Worm (Caenorhabditis elegans) whole organism, mixed stage, embryonic: Measurements from ENCODE around the gene F56B3.2.
A peak's percentile ranks its signal among the peaks of the same experiment; 100 is the strongest.

Source experiments
- M03D4.4 ChIP-seq: sonication (generic microtip); optimal IDR thresholded peaks from 2 replicates; lab custom pipeline; 2017; ENCODE audit warnings: mild to moderate bottlenecking, missing genetic modification characterization, missing compliant biosample characterization
- bed-3 ChIP-seq: fragments of 200-800 bp; sonication (Bioruptor generic); optimal IDR thresholded peaks from 3 replicates; lab custom pipeline; 2018; ENCODE audit warnings: mild to moderate bottlenecking, missing genetic modification characterization, moderate library complexity, missing compliant biosample characterization
- blmp-1 ChIP-seq: fragments of 150-350 bp; optimal IDR thresholded peaks from 2 replicates; lab custom pipeline; 2014; ENCODE audit warnings: missing biosample characterization, missing genetic modification characterization
- ceh-43 ChIP-seq: fragments of 200-800 bp; sonication (Bioruptor generic); optimal IDR thresholded peaks from 2 replicates; lab custom pipeline; 2018; ENCODE audit warnings: mild to moderate bottlenecking, missing genetic modification characterization, moderate library complexity, missing compliant biosample characterization
- ceh-83 ChIP-seq: fragments of 200-800 bp; sonication (Bioruptor generic); optimal IDR thresholded peaks from 2 replicates; lab custom pipeline; 2018; ENCODE audit warnings: mild to moderate bottlenecking, missing genetic modification characterization, missing compliant biosample characterization
- ces-1 ChIP-seq: fragments of 150-350 bp; optimal IDR thresholded peaks from 2 replicates; lab custom pipeline; 2014; ENCODE audit warnings: missing biosample characterization, missing genetic modification reagents, missing genetic modification characterization
- cnd-1 ChIP-seq: fragments of 200-800 bp; sonication (Bioruptor generic); optimal IDR thresholded peaks from 2 replicates; lab custom pipeline; 2018; ENCODE audit warnings: mild to moderate bottlenecking, missing genetic modification characterization, missing compliant biosample characterization
- drap-1 ChIP-seq: fragments of 200-800 bp; sonication (Bioruptor generic); optimal IDR thresholded peaks from 3 replicates; lab custom pipeline; 2018; ENCODE audit warnings: mild to moderate bottlenecking, missing genetic modification characterization, missing compliant biosample characterization
- elt-1 ChIP-seq: sonication (generic microtip); optimal IDR thresholded peaks from 2 replicates; lab custom pipeline; 2017; ENCODE audit warnings: missing genetic modification characterization, mild to moderate bottlenecking, missing compliant biosample characterization, antibody characterized with exemption, moderate library complexity, borderline replicate concordance; ENCODE audit not compliant: insufficient read depth
- elt-3 ChIP-seq: fragments of 150-350 bp; optimal IDR thresholded peaks from 2 replicates; lab custom pipeline; 2014; ENCODE audit warnings: missing biosample characterization, missing genetic modification characterization
- flh-1 ChIP-seq: fragments of 200-800 bp; sonication (Bioruptor generic); optimal IDR thresholded peaks from 2 replicates; lab custom pipeline; 2018; ENCODE audit warnings: mild to moderate bottlenecking, missing genetic modification characterization, moderate library complexity, missing compliant biosample characterization
- ham-2 ChIP-seq: fragments of 200-800 bp; sonication (Bioruptor generic); optimal IDR thresholded peaks from 2 replicates; lab custom pipeline; 2018; ENCODE audit warnings: mild to moderate bottlenecking, missing genetic modification characterization, missing compliant biosample characterization
- hlh-1 ChIP-seq: fragments of 150-350 bp; optimal IDR thresholded peaks from 2 replicates; lab custom pipeline; 2014; ENCODE audit warnings: missing biosample characterization, missing genetic modification reagents, missing genetic modification characterization
- lin-32 ChIP-seq: fragments of 200-800 bp; sonication (Bioruptor generic); optimal IDR thresholded peaks from 2 replicates; lab custom pipeline; 2018; ENCODE audit warnings: mild to moderate bottlenecking, missing genetic modification characterization, missing compliant biosample characterization
- mab-5 ChIP-seq: fragments of 150-350 bp; optimal IDR thresholded peaks from 2 replicates; lab custom pipeline; 2014; ENCODE audit warnings: missing biosample characterization, missing genetic modification characterization
- mls-2 ChIP-seq: sonication (generic microtip); optimal IDR thresholded peaks from 2 replicates; lab custom pipeline; 2016; ENCODE audit warnings: mild to moderate bottlenecking, missing genetic modification characterization, moderate library complexity, missing compliant biosample characterization
- nhr-12 ChIP-seq: fragments of 150-350 bp; optimal IDR thresholded peaks from 2 replicates; lab custom pipeline; 2014; ENCODE audit warnings: missing biosample characterization, missing genetic modification characterization
- nhr-2 ChIP-seq: fragments of 150-350 bp; optimal IDR thresholded peaks from 2 replicates; lab custom pipeline; 2014; ENCODE audit warnings: missing biosample characterization, missing genetic modification characterization
- nhr-237 ChIP-seq: fragments of 150-350 bp; optimal IDR thresholded peaks from 2 replicates; lab custom pipeline; 2014; ENCODE audit warnings: missing biosample characterization, missing genetic modification characterization
- nhr-28 ChIP-seq: fragments of 150-350 bp; optimal IDR thresholded peaks from 2 replicates; lab custom pipeline; 2014; ENCODE audit warnings: missing biosample characterization, missing genetic modification characterization
- pha-4 ChIP-seq: fragments of 150-350 bp; optimal IDR thresholded peaks from 2 replicates; lab custom pipeline; 2018; ENCODE audit warnings: missing biosample characterization, missing genetic modification reagents, missing genetic modification characterization
- sem-2 ChIP-seq: fragments of 200-800 bp; sonication (Bioruptor generic); optimal IDR thresholded peaks from 2 replicates; lab custom pipeline; 2018; ENCODE audit warnings: mild to moderate bottlenecking, missing genetic modification characterization, missing compliant biosample characterization
- snpc-4 ChIP-seq: fragments of 150-350 bp; optimal IDR thresholded peaks from 2 replicates; lab custom pipeline; 2014; ENCODE audit warnings: missing biosample characterization, missing genetic modification characterization
- sptf-1 ChIP-seq: sonication (generic microtip); optimal IDR thresholded peaks from 2 replicates; lab custom pipeline; 2017; ENCODE audit warnings: mild to moderate bottlenecking, missing genetic modification characterization, moderate library complexity, missing compliant biosample characterization
- tbx-8 ChIP-seq: fragments of 200-800 bp; sonication (Bioruptor generic); optimal IDR thresholded peaks from 2 replicates; lab custom pipeline; 2018; ENCODE audit warnings: mild to moderate bottlenecking, missing genetic modification characterization, moderate library complexity, missing compliant biosample characterization
- unc-120 ChIP-seq: sonication (generic microtip); optimal IDR thresholded peaks from 2 replicates; lab custom pipeline; 2017; ENCODE audit warnings: missing genetic modification characterization, missing compliant biosample characterization; ENCODE audit not compliant: poor library complexity, severe bottlenecking
- unc-39 ChIP-seq: fragments of 150-350 bp; optimal IDR thresholded peaks from 2 replicates; lab custom pipeline; 2014; ENCODE audit warnings: missing biosample characterization, missing genetic modification characterization
- unc-62 ChIP-seq: fragments of 150-350 bp; optimal IDR thresholded peaks from 2 replicates; lab custom pipeline; 2014; ENCODE audit warnings: missing biosample characterization, missing genetic modification reagents, missing genetic modification characterization
- zip-8 ChIP-seq: fragments of 150-350 bp; optimal IDR thresholded peaks from 2 replicates; lab custom pipeline; 2014; ENCODE audit warnings: missing biosample characterization, missing genetic modification characterization

The F56B3.2 gene

DNA sequence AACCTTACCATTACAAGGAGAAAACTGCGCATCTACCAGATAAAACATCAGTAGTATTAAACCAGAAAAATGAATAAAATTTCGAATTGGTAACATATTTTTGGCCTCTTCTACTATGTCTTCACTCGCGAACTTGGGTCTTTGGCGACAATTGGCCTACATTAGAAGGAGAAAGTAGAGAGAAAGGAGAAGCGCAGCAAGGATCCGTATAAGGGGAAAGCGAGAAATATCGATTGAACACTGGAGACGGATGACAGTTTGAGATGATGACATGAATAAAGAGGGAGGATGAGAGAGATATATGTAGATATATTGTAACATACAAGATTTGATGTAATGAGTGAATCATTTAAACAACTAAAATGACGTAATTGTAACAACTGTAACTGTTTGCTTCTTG is at the start of gene F56B3.2:
F56B3.2 (minus strand) TSS at position 273 of the 400 bp plus-strand sequence.
- TF ChIP-seq pha-4 (tag; lab: Kevin White, UChicago), result no peak
- no peak for TF ChIP-seq nhr-28 (tag; lab: Kevin White, UChicago)
- TF ChIP-seq blmp-1 (tag; lab: Kevin White, UChicago), result peak; percentile 93
- no peak for TF ChIP-seq nhr-237 (tag; lab: Kevin White, UChicago)
- no peak for TF ChIP-seq nhr-12 (tag; lab: Kevin White, UChicago)
- peak; percentile 31 for TF ChIP-seq ham-2
- no peak for TF ChIP-seq hlh-1 (tag; lab: Kevin White, UChicago)
- no peak for TF ChIP-seq elt-3

DNA sequence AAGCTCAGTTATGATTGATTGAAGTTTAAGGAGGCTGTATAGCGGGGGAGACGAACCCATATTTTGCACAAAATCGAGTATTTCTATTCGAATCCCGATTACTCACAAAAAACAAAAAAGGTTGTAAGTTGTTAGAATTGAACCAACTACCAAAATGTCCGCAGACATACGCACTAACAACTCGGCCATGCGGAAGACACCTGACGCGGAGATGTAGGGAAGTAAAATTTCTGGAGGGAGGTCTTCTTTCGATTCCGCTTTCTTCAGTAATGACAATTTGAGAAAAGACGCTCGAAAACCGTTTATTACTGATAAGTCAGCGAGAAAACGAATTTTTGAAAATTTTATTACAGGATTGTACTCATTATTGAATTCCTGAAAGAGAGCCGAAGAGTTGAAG is 49.5 kb upstream of the F56B3.2 start:
- TF ChIP-seq nhr-2 (tag; lab: Kevin White, UChicago) (no peak), sem-2 (GFP tag; lab: Kevin White, UChicago) (no peak), drap-1 (GFP tag; lab: Kevin White, UChicago) (no peak), blmp-1 (tag; lab: Kevin White, UChicago) (no peak), unc-62 (GFP tag; lab: Kevin White, UChicago) (no peak), pha-4 (tag; lab: Kevin White, UChicago) (no peak), ces-1 (GFP tag; lab: Kevin White, UChicago) (no peak), M03D4.4 (tag; lab: Kevin White, UChicago) (no peak), flh-1 (GFP tag; lab: Kevin White, UChicago) (no peak)

DNA sequence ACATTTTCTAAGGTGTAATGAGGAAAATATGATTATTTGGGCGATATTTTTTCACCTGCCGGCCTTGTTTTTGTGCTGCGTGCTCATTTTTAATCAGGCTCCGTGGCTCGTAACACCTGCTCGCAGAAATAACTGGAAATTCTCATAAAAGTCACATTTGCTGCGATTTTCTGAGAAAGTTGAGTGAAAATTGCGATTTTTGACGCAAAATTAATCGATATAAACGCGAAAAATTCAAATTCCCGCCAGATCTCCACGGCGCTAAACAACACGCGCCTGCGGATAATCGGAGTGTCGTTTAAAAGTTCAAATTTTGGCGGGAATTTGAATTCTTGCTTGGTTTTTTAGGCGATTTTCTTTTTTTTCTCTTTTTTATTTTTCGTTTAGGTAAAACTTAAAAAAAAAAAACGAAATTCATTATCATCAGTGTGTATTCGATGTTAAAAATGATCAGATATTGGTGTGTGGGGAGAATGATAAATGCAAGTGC is 38.7 kb upstream of the F56B3.2 start, which contains the start of gene Y55F3BL.6:
Y55F3BL.6 (minus strand) TSS at position 51 of the 490 bp plus-strand sequence.
- no peak for TF ChIP-seq ceh-83 (GFP tag; lab: Kevin White, UChicago)
- TF ChIP-seq elt-1 (tag; lab: Kevin White, UChicago), result no peak
- no peak for TF ChIP-seq ceh-43
- TF ChIP-seq bed-3 (GFP tag; lab: Kevin White, UChicago), result no peak
- TF ChIP-seq flh-1 (GFP tag; lab: Kevin White, UChicago), result no peak
- no peak for TF ChIP-seq mab-5 (tag; lab: Kevin White, UChicago)
- TF ChIP-seq tbx-8 (GFP tag; lab: Kevin White, UChicago), result no peak
- TF ChIP-seq ham-2, result no peak
- TF ChIP-seq pha-4 (tag; lab: Kevin White, UChicago), result no peak
- no peak for TF ChIP-seq mls-2 (tag; lab: Kevin White, UChicago)
- no peak for TF ChIP-seq ces-1 (GFP tag; lab: Kevin White, UChicago)
- TF ChIP-seq snpc-4 (tag; lab: Kevin White, UChicago), result no peak
- no peak for TF ChIP-seq zip-8 (tag; lab: Kevin White, UChicago)
- TF ChIP-seq M03D4.4 (tag; lab: Kevin White, UChicago), result no peak
- no peak for TF ChIP-seq hlh-1 (tag; lab: Kevin White, UChicago)
- no peak for TF ChIP-seq cnd-1 (tag; lab: Kevin White, UChicago)
- no peak for TF ChIP-seq blmp-1 (tag; lab: Kevin White, UChicago)

DNA sequence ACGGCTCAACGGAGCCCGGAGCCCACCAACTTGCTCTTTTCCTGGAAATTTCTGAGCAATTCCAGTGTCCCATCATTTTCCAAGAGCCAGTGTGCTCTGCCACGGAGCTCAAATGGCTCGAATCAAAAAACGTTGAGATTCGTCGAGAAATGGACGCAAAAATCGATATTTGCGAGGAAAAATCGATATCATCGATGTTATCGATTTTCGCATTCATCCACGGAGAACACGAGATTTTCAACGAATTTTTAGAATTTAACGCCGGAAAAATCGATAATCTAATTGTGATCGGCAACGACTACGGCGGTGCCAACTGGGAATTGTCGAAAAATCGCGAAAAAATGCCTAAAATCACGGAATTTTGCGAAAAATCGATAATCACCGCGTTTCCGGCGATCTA is 37.3 kb upstream of the F56B3.2 start:
- TF ChIP-seq unc-39 (tag; lab: Kevin White, UChicago) (no peak), nhr-2 (tag; lab: Kevin White, UChicago) (no peak), tbx-8 (GFP tag; lab: Kevin White, UChicago) (no peak), snpc-4 (tag; lab: Kevin White, UChicago) (no peak), flh-1 (GFP tag; lab: Kevin White, UChicago) (no peak)

DNA sequence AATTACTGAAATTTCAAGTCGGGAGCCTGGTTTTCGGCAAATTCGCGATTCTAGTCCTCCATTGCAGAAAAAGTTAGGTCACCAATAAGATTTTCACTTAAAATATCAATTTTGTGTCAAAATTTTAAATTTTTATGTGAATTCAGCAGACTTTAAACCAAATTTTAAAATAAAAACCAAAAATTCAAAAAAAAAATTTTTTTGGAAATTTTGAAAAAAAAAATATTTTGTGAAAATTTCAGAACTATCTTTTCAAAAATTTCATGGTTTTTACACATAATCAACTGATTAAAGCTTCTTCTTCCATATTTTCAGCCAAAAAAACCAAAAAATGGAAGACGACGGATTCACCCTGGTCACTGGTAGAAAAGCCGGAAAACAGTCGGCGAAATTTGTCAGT is 36.4 kb upstream of the F56B3.2 start, which contains the start of gene Y55F3BL.4:
Y55F3BL.4 (plus strand) TSS at position 301 of the 400 bp plus-strand sequence.
- no peak for TF ChIP-seq mab-5 (tag; lab: Kevin White, UChicago)
- TF ChIP-seq M03D4.4 (tag; lab: Kevin White, UChicago), result no peak
- no peak for TF ChIP-seq zip-8 (tag; lab: Kevin White, UChicago)
- no peak for TF ChIP-seq nhr-28 (tag; lab: Kevin White, UChicago)
- TF ChIP-seq sptf-1 (tag; lab: Kevin White, UChicago), result no peak
- no peak for TF ChIP-seq tbx-8 (GFP tag; lab: Kevin White, UChicago)
- TF ChIP-seq, all 35 proteins: peak for 0

DNA sequence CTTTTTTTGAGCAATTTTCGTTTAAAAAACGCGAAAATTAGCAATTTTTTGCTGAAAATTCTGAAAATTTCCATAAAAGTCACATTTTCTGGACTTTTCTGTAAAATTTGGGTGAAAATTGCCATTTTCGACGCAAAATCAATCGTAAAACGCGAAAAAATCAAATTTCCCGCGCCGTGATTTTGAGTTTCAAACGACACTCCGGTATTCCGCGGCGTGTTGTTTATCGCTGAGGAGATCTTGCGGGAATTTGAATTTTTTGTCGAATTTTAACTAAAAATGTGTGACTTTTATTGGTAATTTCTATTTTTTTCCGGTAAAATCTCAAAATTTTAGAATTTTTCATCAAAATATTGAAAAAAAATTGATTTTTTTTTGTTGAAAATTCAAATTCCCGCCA is 32.8 kb upstream of the F56B3.2 start:
- TF ChIP-seq ceh-43, result no peak
- no peak for TF ChIP-seq bed-3 (GFP tag; lab: Kevin White, UChicago)
- TF ChIP-seq ham-2, result no peak
- no peak for TF ChIP-seq flh-1 (GFP tag; lab: Kevin White, UChicago)
- no peak for TF ChIP-seq drap-1 (GFP tag; lab: Kevin White, UChicago)
- TF ChIP-seq mls-2 (tag; lab: Kevin White, UChicago), result no peak
- TF ChIP-seq elt-1 (tag; lab: Kevin White, UChicago), result no peak
- TF ChIP-seq nhr-12 (tag; lab: Kevin White, UChicago), result no peak
- no peak for TF ChIP-seq sptf-1 (tag; lab: Kevin White, UChicago)
- no peak for TF ChIP-seq nhr-2 (tag; lab: Kevin White, UChicago)
- TF ChIP-seq elt-3, result no peak
- TF ChIP-seq unc-120 (tag; lab: Kevin White, UChicago), result no peak
- TF ChIP-seq lin-32, result no peak
- no peak for TF ChIP-seq pha-4 (tag; lab: Kevin White, UChicago)
- TF ChIP-seq ces-1 (GFP tag; lab: Kevin White, UChicago), result no peak
- no peak for TF ChIP-seq unc-39 (tag; lab: Kevin White, UChicago)
